Fruit fly (Drosophila melanogaster): Measurements from ENCODE around the gene Chsy.

Chsy gene

DNA sequence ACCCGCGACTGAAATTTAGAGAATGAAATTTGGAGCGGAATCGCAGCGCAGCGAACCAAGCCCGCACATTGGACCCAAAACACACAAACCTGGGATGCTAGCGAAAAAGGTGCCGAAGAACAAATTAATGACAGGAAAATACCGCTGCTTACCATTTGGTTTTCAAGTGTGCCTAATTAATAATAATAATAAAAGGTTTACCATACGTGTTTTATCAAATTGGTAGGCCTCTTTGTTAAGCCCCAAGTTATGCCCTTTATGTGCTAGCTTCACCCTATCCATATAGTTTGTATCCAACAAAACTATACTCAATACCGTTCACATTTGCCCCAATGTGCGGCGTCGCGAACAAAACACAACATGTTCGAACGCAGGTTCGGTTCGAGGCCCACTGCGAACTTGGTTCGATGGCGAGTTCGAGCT, 39.1 kb downstream of the Chsy start, which contains the start of gene Ac13E (continued):
- TF ChIP-seq Hr4 (GFP tag; optimal IDR thresholded peaks at IDR 0.05) (peak; percentile 92), CG1621 (tag; optimal IDR thresholded peaks at IDR 0.05) (peak; percentile 90), esn (GFP tag; optimal IDR thresholded peaks at IDR 0.05) (peak; percentile 93), svp (GFP tag) (peak; percentile 98), spab (GFP tag; optimal IDR thresholded peaks at IDR 0.05) (peak; percentile 88), ss (GFP tag; optimal IDR thresholded peaks at IDR 0.05) (peak; percentile 85 to 93), salr (GFP tag; optimal IDR thresholded peaks at IDR 0.05) (peak; percentile 69 to 89), CG10631 (GFP tag; optimal IDR thresholded peaks at IDR 0.05) (peak; percentile 87)

DNA sequence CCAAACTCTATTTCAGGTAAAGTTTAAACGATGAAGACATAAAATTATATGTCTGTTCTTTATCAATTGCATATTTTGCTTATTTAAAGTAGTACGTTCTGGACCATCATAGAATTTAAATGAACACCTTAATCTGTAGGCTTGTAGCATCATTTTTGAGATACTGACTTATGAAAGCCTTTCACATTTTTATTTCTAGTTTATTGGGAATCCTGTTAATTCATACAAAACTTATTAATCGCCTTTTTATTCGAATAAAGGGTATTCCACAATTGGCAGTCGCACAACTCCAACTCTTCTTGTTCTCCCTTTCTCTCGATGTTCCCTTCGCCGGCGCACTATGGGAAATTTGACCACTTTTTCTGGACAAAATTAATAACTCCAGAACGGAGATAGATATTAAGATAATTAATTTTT, 40.9 kb downstream of the Chsy start:
- TF ChIP-seq Eip78C (GFP tag) (peak; percentile 91), CG15336 (GFP tag; IDR thresholded peaks at IDR 0.05) (no peak), CG8319 (GFP tag; optimal IDR thresholded peaks at IDR 0.05) (no peak), spab (GFP tag; optimal IDR thresholded peaks at IDR 0.05) (peak; percentile 3), CG11902 (GFP tag; optimal IDR thresholded peaks at IDR 0.05) (peak; percentile 13), Sox14 (GFP tag; optimal IDR thresholded peaks at IDR 0.05) (peak; percentile 60), Eip93F (GFP tag; optimal IDR thresholded peaks at IDR 0.05) (no peak), fd85E (GFP tag; optimal IDR thresholded peaks at IDR 0.05) (no peak), fd59A (GFP tag; optimal IDR thresholded peaks at IDR 0.05) (peak; percentile 34), CG3919 (GFP tag; optimal IDR thresholded peaks at IDR 0.05) (peak; percentile 46), dac (GFP tag; optimal IDR thresholded peaks at IDR 0.05) (no peak), net (GFP tag; optimal IDR thresholded peaks at IDR 0.05) (peak; percentile 40), Sox15 (GFP tag; optimal IDR thresholded peaks at IDR 0.05) (peak; percentile 36), CG34406 (GFP tag; optimal IDR thresholded peaks at IDR 0.05) (peak; percentile 29), Blimp-1 (GFP tag; optimal IDR thresholded peaks at IDR 0.05) (no peak), CG8632 (GFP tag; optimal IDR thresholded peaks at IDR 0.05) (peak; percentile 40), eg (GFP tag; IDR thresholded peaks at IDR 0.05) (no peak), topi (GFP tag; optimal IDR thresholded peaks at IDR 0.05) (peak; percentile 70), CG6276 (GFP tag; optimal IDR thresholded peaks at IDR 0.05) (peak; percentile 9), CG6163 (GFP tag; IDR thresholded peaks at IDR 0.05) (0 out of 3 replicates have a peak, but pooled peaks have one; percentile 23), CG6792 (GFP tag; optimal IDR thresholded peaks at IDR 0.05) (peak; percentile 53), CG11762 (GFP tag; optimal IDR thresholded peaks at IDR 0.05; ENCODE audit: insufficient read depth) (peak; percentile 33), Lpt (GFP tag; optimal IDR thresholded peaks at IDR 0.05) (no peak), dsx (GFP tag; optimal IDR thresholded peaks at IDR 0.05; ENCODE audit: poor library complexity, severe bottlenecking) (peak; percentile 43), CG1621 (tag; optimal IDR thresholded peaks at IDR 0.05) (no peak), CG11294 (GFP tag; IDR thresholded peaks at IDR 0.05) (no peak), esn (GFP tag; optimal IDR thresholded peaks at IDR 0.05) (peak; percentile 50), vri (GFP tag; optimal IDR thresholded peaks at IDR 0.05) (peak; percentile 7), Hr4 (GFP tag; optimal IDR thresholded peaks at IDR 0.05) (peak; percentile 18), pdm3 (GFP tag; optimal IDR thresholded peaks at IDR 0.05) (peak; percentile 33), salr (GFP tag; optimal IDR thresholded peaks at IDR 0.05) (peak in 1 of 2 experiments; percentile 48), ss (GFP tag; optimal IDR thresholded peaks at IDR 0.05) (peak; percentile 16 to 67), Ets96B (tag; optimal IDR thresholded peaks at IDR 0.05) (peak; percentile 25), Hr39 (GFP tag; optimal IDR thresholded peaks at IDR 0.05) (peak; percentile 47), CG3032 (tag; optimal IDR thresholded peaks at IDR 0.05) (peak; percentile 31), CG16779 (tag; optimal IDR thresholded peaks at IDR 0.05) (no peak), fkh (GFP tag; optimal IDR thresholded peaks at IDR 0.05) (no peak), CG31627 (GFP tag; optimal IDR thresholded peaks at IDR 0.05) (peak; percentile 51), OdsH (GFP tag; optimal IDR thresholded peaks at IDR 0.05) (peak; percentile 36), CG4318 (GFP tag; optimal IDR thresholded peaks at IDR 0.05) (no peak), Sox102F (GFP tag; optimal IDR thresholded peaks at IDR 0.05) (peak; percentile 49), achi (GFP tag; optimal IDR thresholded peaks at IDR 0.05) (peak; percentile 39), svp (GFP tag) (peak; percentile 79), Met (GFP tag; optimal IDR thresholded peaks at IDR 0.05) (peak; percentile 48), lz (GFP tag; optimal IDR thresholded peaks at IDR 0.05) (peak; percentile 65), Eip75B (GFP tag; optimal IDR thresholded peaks at IDR 0.05) (peak; percentile 73), CG9139 (GFP tag; optimal IDR thresholded peaks at IDR 0.05) (no peak), CG8119 (GFP tag; IDR thresholded peaks at IDR 0.05) (peak; percentile 18; the same call in 1 of the 3 replicates)

All from whole organism, prepupa.